Fruit fly (Drosophila melanogaster): ENCODE results near the gene SA2.

The SA2 gene

dm6 chr3L:1442906-1443305 is 5.2 kb upstream of the SA2 start (continued):
- TF ChIP-seq Ptx1 (GFP tag; IDR thresholded peaks at IDR 0.05) (peak; percentile 75), Rfx (GFP tag; IDR thresholded peaks at IDR 0.05) (peak; percentile 52), Doc3 (GFP tag; IDR thresholded peaks at IDR 0.05; ENCODE audit: partially characterized antibody) (no peak), CG2712 (tag; optimal IDR thresholded peaks at IDR 0.05) (peak; percentile 97), GATAe (GFP tag; conservative IDR thresholded peaks at IDR 0.05) (no peak), Neu2 (GFP tag; optimal IDR thresholded peaks at IDR 0.05; ENCODE audit: borderline replicate concordance) (no peak), kay (GFP tag; optimal IDR thresholded peaks at IDR 0.05) (peak; percentile 61), Stat92E (GFP tag; optimal IDR thresholded peaks at IDR 0.05) (peak in 1 of 3 experiments; percentile 91), jing (GFP tag; optimal IDR thresholded peaks at IDR 0.05) (peak; percentile 76), chn (GFP tag; optimal IDR thresholded peaks at IDR 0.05) (peak; percentile 94), dan (GFP tag; IDR thresholded peaks at IDR 0.05) (peak; percentile 84), Dfd (GFP tag; optimal IDR thresholded peaks at IDR 0.05) (no peak), MTF-1 (GFP tag; optimal IDR thresholded peaks at IDR 0.05; ENCODE audit: borderline replicate concordance) (peak; percentile 62), ERR (GFP tag; optimal IDR thresholded peaks at IDR 0.05) (peak; percentile 21), Nf-YA (GFP tag; IDR thresholded peaks at IDR 0.05) (peak; percentile 70), CG12071 (GFP tag; optimal IDR thresholded peaks at IDR 0.05) (no peak), CG6683 (GFP tag; optimal IDR thresholded peaks at IDR 0.05) (no peak), ken (GFP tag; IDR thresholded peaks at IDR 0.05) (peak; percentile 83), crp (GFP tag; optimal IDR thresholded peaks at IDR 0.05) (peak in 1 of 2 experiments; percentile 13), fu2 (GFP tag; optimal IDR thresholded peaks at IDR 0.05) (no peak), nom (GFP tag; optimal IDR thresholded peaks at IDR 0.05) (peak; percentile 29), Ssrp (tag; optimal IDR thresholded peaks at IDR 0.05) (peak; percentile 94), CG9609 (GFP tag; optimal IDR thresholded peaks at IDR 0.05) (peak; percentile 57), scrt (GFP tag; optimal IDR thresholded peaks at IDR 0.05) (peak; percentile 14), pnt (GFP tag; optimal IDR thresholded peaks at IDR 0.05) (peak; percentile 83), Ravus (GFP tag; IDR thresholded peaks at IDR 0.05) (peak; percentile 12; the same call in 1 of the 2 replicates), aop (GFP tag; IDR thresholded peaks at IDR 0.05) (peak; percentile 46; the same call in 1 of the 2 replicates), BEAF-32 (GFP tag; optimal IDR thresholded peaks at IDR 0.05) (no peak), Abd-B (GFP tag; optimal IDR thresholded peaks at IDR 0.05) (peak; percentile 86), so (GFP tag; IDR thresholded peaks at IDR 0.05) (peak; percentile 83), Gug (GFP tag; IDR thresholded peaks at IDR 0.05) (peak; percentile 77; the same call in 2 of the 4 replicates), phol (tag; optimal IDR thresholded peaks at IDR 0.05) (peak; percentile 90), cg (GFP tag; optimal IDR thresholded peaks at IDR 0.05) (no peak), dmrt11E (tag; optimal IDR thresholded peaks at IDR 0.05) (peak; percentile 98), unc-4 (GFP tag; IDR thresholded peaks at IDR 0.05; ENCODE audit: partially characterized antibody) (no peak), Hsf (GFP tag; optimal IDR thresholded peaks at IDR 0.05) (peak; percentile 89), vnd (GFP tag; IDR thresholded peaks at IDR 0.05; ENCODE audit: partially characterized antibody) (no peak), ftz-f1 (GFP tag; optimal IDR thresholded peaks at IDR 0.05) (no peak), Elba2 (GFP tag; optimal IDR thresholded peaks at IDR 0.05) (peak; percentile 59), CG31441 (GFP tag; IDR thresholded peaks at IDR 0.05) (peak; percentile 89), YL-1 (GFP tag; optimal IDR thresholded peaks at IDR 0.05) (peak; percentile 21), lbe (GFP tag; optimal IDR thresholded peaks at IDR 0.05) (peak; percentile 94), zen2 (GFP tag; IDR thresholded peaks at IDR 0.05; ENCODE audit: partially characterized antibody) (no peak), Dip3 (GFP tag; optimal IDR thresholded peaks at IDR 0.05) (no peak), CG18011 (GFP tag; optimal IDR thresholded peaks at IDR 0.05) (no peak), CG4617 (GFP tag; optimal IDR thresholded peaks at IDR 0.05; ENCODE audit: borderline replicate concordance) (peak; percentile 46), usp (GFP tag; optimal IDR thresholded peaks at IDR 0.05) (no peak), rib (GFP tag; IDR thresholded peaks at IDR 0.05) (no peak), chif (GFP tag; optimal IDR thresholded peaks at IDR 0.05) (peak; percentile 92 to 95), sqz (GFP tag; optimal IDR thresholded peaks at IDR 0.05) (peak; percentile 78)
